Worm (Caenorhabditis elegans): Measurements from ENCODE around the gene ceh-40.

Gene ceh-40

DNA sequence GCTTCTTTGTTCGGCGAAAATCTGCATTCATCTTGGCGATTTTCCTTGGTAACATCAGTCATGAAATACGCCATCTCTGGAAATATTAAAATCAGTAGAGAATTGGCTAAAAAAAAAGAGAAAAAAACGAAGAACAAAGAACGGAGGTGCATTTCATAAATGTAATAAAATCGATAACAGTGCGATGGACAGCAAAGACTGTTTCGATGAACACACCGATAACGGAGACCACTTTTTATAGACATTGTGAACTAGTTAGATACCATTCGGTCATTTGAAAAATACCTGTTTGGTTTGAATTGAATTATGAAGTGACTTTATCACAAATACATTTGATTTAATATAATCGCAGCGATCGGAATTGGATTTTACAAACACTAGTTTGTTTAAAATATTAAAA is 32.3 kb upstream of the ceh-40 start, which contains the start of gene F42F12.4:
Gene F42F12.4, minus strand, starts transcription at position 76 of the 400 bp plus-strand sequence.
- TF ChIP-seq ceh-16 (tag; optimal IDR thresholded peaks at IDR 0.05) (no peak), fos-1 (tag; optimal IDR thresholded peaks at IDR 0.05) (peak; percentile 11)

- TF ChIP-seq ztf-1 (GFP tag; conservative IDR thresholded peaks at IDR 0.05) (no peak), nhr-10 (tag; optimal IDR thresholded peaks at IDR 0.05) (no peak), fos-1 (tag; optimal IDR thresholded peaks at IDR 0.05) (peak; percentile 3), alr-1 (tag; optimal IDR thresholded peaks at IDR 0.05) (no peak), nhr-6 (tag; optimal IDR thresholded peaks at IDR 0.05) (no peak), mdl-1 (tag; optimal IDR thresholded peaks at IDR 0.05) (no peak), F13H6.1 (tag; optimal IDR thresholded peaks at IDR 0.05) (no peak)
Measured at ce11 chrX:12350207-12350606, 29.6 kb upstream of the ceh-40 start, which contains the start of gene F42F12.3. Gene F42F12.3 (plus strand): TSS chrX:12350578.

- no peak for TF ChIP-seq nhr-12 (tag; optimal IDR thresholded peaks at IDR 0.05)
- TF ChIP-seq fos-1 (tag; optimal IDR thresholded peaks at IDR 0.05): no peak
- no peak for TF ChIP-seq blmp-1 (tag; optimal IDR thresholded peaks at IDR 0.05; ENCODE audit: insufficient read depth)
- TF ChIP-seq ama-1 (optimal IDR thresholded peaks at IDR 0.05): no peak
- TF ChIP-seq dmd-4 (tag; optimal IDR thresholded peaks at IDR 0.05): no peak
- TF ChIP-seq mdl-1 (tag; optimal IDR thresholded peaks at IDR 0.05): no peak
- no peak for TF ChIP-seq C34F6.9 (tag; optimal IDR thresholded peaks at IDR 0.05)
- no peak for TF ChIP-seq snpc-4 (tag; optimal IDR thresholded peaks at IDR 0.05)
- TF ChIP-seq zag-1 (tag; optimal IDR thresholded peaks at IDR 0.05): no peak
- TF ChIP-seq unc-39 (tag; optimal IDR thresholded peaks at IDR 0.05): no peak
- TF ChIP-seq aly-2 (tag; optimal IDR thresholded peaks at IDR 0.05): no peak
- TF ChIP-seq F13H6.1 (tag; optimal IDR thresholded peaks at IDR 0.05): no peak
- no peak for TF ChIP-seq alr-1 (tag; optimal IDR thresholded peaks at IDR 0.05)
- no peak for TF ChIP-seq nhr-25 (tag; optimal IDR thresholded peaks at IDR 0.05)
- TF ChIP-seq ztf-4 (tag; optimal IDR thresholded peaks at IDR 0.05): no peak
- TF ChIP-seq ztf-11 (tag; optimal IDR thresholded peaks at IDR 0.05): no peak
Measured at ce11 chrX:12348329-12348728, 27.8 kb upstream of the ceh-40 start, which contains the start of gene F42F12.14. Gene F42F12.14 (plus strand): TSS chrX:12348629.

DNA sequence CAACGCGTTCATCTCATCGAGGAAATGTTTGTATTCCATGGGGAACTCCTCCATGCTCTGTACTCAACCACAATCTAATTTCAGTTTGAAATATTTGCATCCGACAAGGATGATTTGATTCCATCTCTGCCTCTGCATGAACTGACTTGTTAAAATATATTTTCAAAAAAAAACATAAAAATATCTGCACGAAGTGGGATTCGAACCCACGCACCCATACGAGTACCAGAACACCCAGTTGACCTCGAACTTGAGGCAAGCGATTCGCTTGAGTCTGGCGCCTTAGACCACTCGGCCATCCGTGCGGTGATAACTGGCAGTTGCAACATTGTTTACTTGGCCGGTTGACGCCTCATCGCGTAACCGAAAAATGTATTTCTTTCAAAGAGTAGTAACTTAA is 27.2 kb upstream of the ceh-40 start:
- TF ChIP-seq sma-3 (GFP tag; optimal IDR thresholded peaks at IDR 0.05) (peak; percentile 34), crh-2 (tag; optimal IDR thresholded peaks at IDR 0.05) (peak; percentile 35), nhr-21 (tag; optimal IDR thresholded peaks at IDR 0.05) (peak; percentile 31), fos-1 (tag; optimal IDR thresholded peaks at IDR 0.05) (peak; percentile 21), nhr-6 (tag; optimal IDR thresholded peaks at IDR 0.05) (no peak), elt-1 (tag; optimal IDR thresholded peaks at IDR 0.05) (no peak), egl-27 (tag; optimal IDR thresholded peaks at IDR 0.05) (peak; percentile 19), unc-55 (GFP tag; optimal IDR thresholded peaks at IDR 0.05) (no peak), sma-9 (GFP tag; optimal IDR thresholded peaks at IDR 0.05) (peak; percentile 55), sma-9 (tag; optimal IDR thresholded peaks at IDR 0.05) (no peak), nhr-129 (tag; optimal IDR thresholded peaks at IDR 0.05) (peak; percentile 61), C34F6.9 (tag; optimal IDR thresholded peaks at IDR 0.05) (peak; percentile 13), skn-1 (tag; optimal IDR thresholded peaks at IDR 0.05) (no peak)

ce11 chrX:12346729-12347128 is 26.2 kb upstream of the ceh-40 start, which contains the start of gene F42F12.11:
Gene F42F12.11 (plus strand): TSS chrX:12347029.
- TF ChIP-seq fos-1 (tag; optimal IDR thresholded peaks at IDR 0.05): no peak
- no peak for TF ChIP-seq lin-13 (GFP tag; optimal IDR thresholded peaks at IDR 0.05)
- TF ChIP-seq ceh-16 (tag; optimal IDR thresholded peaks at IDR 0.05): no peak

DNA sequence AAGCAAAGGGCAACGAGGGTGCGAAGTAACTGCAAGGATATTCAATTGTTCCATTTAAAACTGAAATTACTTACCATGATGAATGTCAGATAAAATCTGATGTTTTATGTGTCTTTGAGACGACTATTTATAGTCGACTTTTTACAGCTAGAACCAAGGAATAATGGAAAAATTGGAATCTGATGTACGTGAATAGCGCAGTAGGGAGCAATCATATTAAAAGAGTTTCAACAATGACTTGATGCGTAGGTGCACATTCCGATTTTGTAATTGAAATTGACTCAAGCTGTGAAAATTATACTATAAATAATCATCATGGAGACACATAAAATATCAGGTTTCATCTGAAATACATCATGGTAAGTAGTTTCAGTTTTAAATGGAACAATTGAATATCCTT is 22.7 kb upstream of the ceh-40 start, which contains the start of the genes nspc-9 and nspc-10:
Gene nspc-9, minus strand, starts transcription at position 101 of the 400 bp plus-strand sequence.
Gene nspc-10, plus strand, starts transcription at position 331 of the 400 bp plus-strand sequence.
- no peak for TF ChIP-seq nhr-77 (tag; optimal IDR thresholded peaks at IDR 0.05)
- TF ChIP-seq mbf-1 (tag; optimal IDR thresholded peaks at IDR 0.05): no peak
- no peak for TF ChIP-seq ceh-82 (tag; optimal IDR thresholded peaks at IDR 0.05)
- TF ChIP-seq skn-1 (tag; optimal IDR thresholded peaks at IDR 0.05): no peak
- no peak for TF ChIP-seq egl-27 (tag; optimal IDR thresholded peaks at IDR 0.05)
- no peak for TF ChIP-seq unc-62 (GFP tag; optimal IDR thresholded peaks at IDR 0.05)
- no peak for TF ChIP-seq lin-39 (tag; optimal IDR thresholded peaks at IDR 0.05)
- no peak for TF ChIP-seq crh-2 (tag; optimal IDR thresholded peaks at IDR 0.05)
- TF ChIP-seq nhr-21 (tag; optimal IDR thresholded peaks at IDR 0.05): no peak
